Worm (Caenorhabditis elegans) whole organism, young adult: Measurements from ENCODE around the gene hrg-10.

Source experiments
- B0019.2 ChIP-seq: fragments of 200-800 bp; sonication (Bioruptor generic); conservative IDR thresholded peaks from 2 replicates; pipeline ENCODE4 v1.3.6; 2022; ENCODE audit warnings: missing genetic modification reagents, missing genetic modification characterization, missing compliant biosample characterization
- him-1 ChIP-seq: sonication (generic microtip); optimal IDR thresholded peaks from 2 replicates; lab custom pipeline; 2016; ENCODE audit warnings: missing genotype, missing genetic modification reagents, missing genetic modification characterization, missing compliant biosample characterization
- lin-35 ChIP-seq, 3 experiments: fragments of 150-350 bp in 2 of 3; sonication (generic microtip) in 1 of 3; optimal IDR thresholded peaks; 2 replicates each; lab custom pipeline; 2014 to 2018; ENCODE audit warnings: missing biosample characterization in 3 of 3, missing genetic modification characterization in 3 of 3, missing genetic modification reagents in 3 of 3
- madf-6 ChIP-seq: fragments of 200-800 bp; sonication (Bioruptor generic); IDR thresholded peaks from 2 replicates; pipeline ENCODE4 v1.3.6; 2022; ENCODE audit warnings: missing genetic modification reagents, missing genetic modification characterization, missing compliant biosample characterization
- snpc-4 ChIP-seq, 5 experiments: fragments of 150-350 bp in 1 of 5; sonication (generic microtip) in 4 of 5; optimal IDR thresholded peaks; 2 replicates each; lab custom pipeline; 2014 to 2018; ENCODE audit warnings: missing genetic modification characterization in 5 of 5, missing biosample characterization in 3 of 5, antibody characterized with exemption in 2 of 5, mild to moderate bottlenecking in 2 of 5, missing compliant biosample characterization in 2 of 5, missing genotype in 2 of 5, moderate library complexity in 2 of 5, missing genetic modification reagents in 1 of 5

DNA sequence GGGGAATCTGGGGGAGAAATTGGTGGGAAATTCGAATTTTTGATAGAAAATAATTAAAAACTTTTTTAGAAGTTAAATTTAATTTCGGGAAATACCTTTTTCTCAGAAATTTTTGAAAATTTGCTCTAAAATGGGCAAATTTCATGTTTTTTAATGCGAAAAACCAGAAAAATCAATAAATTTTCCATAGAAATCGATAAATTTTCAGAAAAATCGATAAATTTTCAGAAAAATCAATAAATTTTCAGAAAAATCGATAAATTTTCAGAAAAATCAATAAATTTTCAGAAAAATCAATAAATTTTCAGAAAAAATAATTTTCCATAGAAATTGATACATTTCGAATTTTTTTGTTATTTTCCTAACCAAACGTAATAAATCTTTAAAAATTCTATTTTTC is 29.0 kb upstream of the hrg-10 start:
- TF ChIP-seq him-1 (tag; lab: Kevin White, UChicago) (no peak), lin-35 (GFP tag; optimal IDR thresholded peaks at IDR 0.05; lab: Kevin White, UChicago) (no peak), madf-6 (GFP tag; lab: Robert Waterston, UW) (no peak), snpc-4 (GFP tag; optimal IDR thresholded peaks at IDR 0.05; lab: Kevin White, UChicago) (no peak), snpc-4 (tag; optimal IDR thresholded peaks at IDR 0.05; lab: Kevin White, UChicago) (no peak), B0019.2 (no peak)
